Fruit fly (Drosophila melanogaster) S2 (cell line): ENCODE results near the gene slp2.

Source experiments
- CG8478 ChIP-seq: fragments of >200 bp; optimal IDR thresholded peaks from 2 replicates; lab custom pipeline; 2018
- CTCF ChIP-seq, 2 experiments: fragments of >200 bp; optimal IDR thresholded peaks; 2 replicates each; lab custom pipeline; 2018

DNA sequence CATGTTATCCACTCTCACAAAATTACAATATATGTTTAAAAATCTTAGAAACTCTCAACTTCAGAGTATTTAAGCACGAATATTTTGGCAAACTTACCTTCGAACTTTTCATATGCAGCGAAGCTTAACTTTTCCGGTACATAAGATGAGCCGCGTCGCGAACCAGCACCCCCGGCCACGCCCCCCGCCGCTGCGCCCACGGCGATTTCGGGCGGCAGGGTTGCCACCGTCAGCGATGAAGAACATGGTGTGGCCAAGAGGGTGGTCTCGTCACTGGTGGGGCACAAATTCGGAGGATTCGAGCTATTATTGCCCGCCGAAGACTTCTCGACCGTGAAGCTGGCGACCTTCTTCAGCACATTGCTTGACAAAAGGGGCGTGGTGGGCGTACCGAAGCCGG is 47.3 kb downstream of the slp2 start:
- TF ChIP-seq CTCF (optimal IDR thresholded peaks at IDR 0.05; lab: Kevin White, UChicago) (no peak), CG8478 (lab: Kevin White, UChicago) (no peak)
